Worm (Caenorhabditis elegans) whole organism, young adult: Measurements from ENCODE around the gene Y50E8A.5.
"Not testable (repeated sequence)": the region's sequence is repeated elsewhere in the genome, so short reads cannot be mapped to it uniquely, and the experiment has no call there.

ENCODE experiments used
- D2030.7 ChIP-seq: fragments of 200-800 bp; sonication (Bioruptor generic); IDR thresholded peaks from 2 replicates; pipeline ENCODE4 v1.3.6; 2022; ENCODE audit warnings: missing genetic modification reagents, missing genetic modification characterization, missing compliant biosample characterization
- ama-1 ChIP-seq, 3 experiments: fragments of 150-350 bp in 1 of 3; sonication (generic microtip) in 2 of 3; optimal IDR thresholded peaks; 2 replicates each; lab custom pipeline; 2014 to 2018; ENCODE audit warnings: missing biosample characterization in 2 of 3, missing genetic modification characterization in 2 of 3, missing genetic modification reagents in 2 of 3
- dpl-1 ChIP-seq: fragments of 150-350 bp; optimal IDR thresholded peaks from 2 replicates; lab custom pipeline; 2014; ENCODE audit warnings: missing biosample characterization, missing genetic modification reagents, missing genetic modification characterization
- egl-44 ChIP-seq: fragments of 200-800 bp; sonication (Bioruptor generic); IDR thresholded peaks from 2 replicates; pipeline ENCODE4 v1.3.6; 2022; ENCODE audit warnings: missing genetic modification reagents, missing genetic modification characterization, missing compliant biosample characterization
- hlh-26 ChIP-seq: fragments of 200-800 bp; sonication (Bioruptor generic); conservative IDR thresholded peaks from 2 replicates; pipeline ENCODE4 v1.3.6; 2022; ENCODE audit warnings: missing genetic modification reagents, missing genetic modification characterization, missing compliant biosample characterization
- let-607 ChIP-seq, 2 experiments: fragments of 200-800 bp in 1 of 2; sonication (Bioruptor generic) in 1 of 2; sonication (generic microtip) in 1 of 2; optimal IDR thresholded peaks; 2 replicates each; lab custom pipeline; 2016 to 2018; ENCODE audit warnings: mild to moderate bottlenecking in 2 of 2, missing compliant biosample characterization in 2 of 2, missing genetic modification characterization in 2 of 2, moderate library complexity in 2 of 2, missing genotype in 1 of 2
- madf-3 ChIP-seq: fragments of 200-800 bp; sonication (Bioruptor generic); IDR thresholded peaks from 2 replicates; pipeline ENCODE4 v1.3.6; 2022; ENCODE audit warnings: missing genetic modification reagents, missing genetic modification characterization, missing compliant biosample characterization
- mes-4 ChIP-seq: sonication (generic microtip); optimal IDR thresholded peaks from 2 replicates; lab custom pipeline; 2016; ENCODE audit warnings: missing genotype, missing genetic modification characterization, missing compliant biosample characterization

ce11 chrV:14750357-14750756, 13.6 kb upstream of the Y50E8A.5 start, which contains the start of gene nspa-10:
- TF ChIP-seq D2030.7 (GFP tag; lab: Robert Waterston, UW); ama-1 (optimal IDR thresholded peaks at IDR 0.05; lab: Kevin White, UChicago); ama-1 (GFP tag; optimal IDR thresholded peaks at IDR 0.05; lab: Kevin White, UChicago); madf-3 (GFP tag; lab: Robert Waterston, UW); dpl-1 (GFP tag; lab: Kevin White, UChicago); hlh-26 (GFP tag; lab: Robert Waterston, UW); mes-4 (tag; lab: Kevin White, UChicago); let-607 (tag; optimal IDR thresholded peaks at IDR 0.05; lab: Kevin White, UChicago); egl-44 (GFP tag; lab: Robert Waterston, UW): not testable (repeated sequence)
